Worm (Caenorhabditis elegans) whole organism, L1 larva: ENCODE measurements around the gene F10G7.12.

Experiments
- C16A3.4 ChIP-seq: fragments of 150-350 bp; optimal IDR thresholded peaks from 2 replicates; lab custom pipeline; 2014; ENCODE audit warnings: missing biosample characterization, missing genetic modification characterization
- C34B4.2 ChIP-seq: sonication (generic microtip); optimal IDR thresholded peaks from 2 replicates; lab custom pipeline; 2017; ENCODE audit warnings: mild to moderate bottlenecking, missing genetic modification characterization, missing compliant biosample characterization
- F16B12.6 ChIP-seq: fragments of 150-350 bp; optimal IDR thresholded peaks from 2 replicates; lab custom pipeline; 2014; ENCODE audit warnings: missing biosample characterization, missing genetic modification characterization
- aha-1 ChIP-seq: fragments of 150-350 bp; optimal IDR thresholded peaks from 2 replicates; lab custom pipeline; 2014; ENCODE audit warnings: missing biosample characterization, missing genetic modification characterization
- aly-2 ChIP-seq: fragments of 150-350 bp; optimal IDR thresholded peaks from 2 replicates; lab custom pipeline; 2014; ENCODE audit warnings: missing biosample characterization, missing genetic modification characterization
- blmp-1 ChIP-seq: fragments of 150-350 bp; optimal IDR thresholded peaks from 2 replicates; lab custom pipeline; 2014; ENCODE audit warnings: missing biosample characterization, missing genetic modification characterization
- ceh-8 ChIP-seq: fragments of 200-800 bp; sonication (Bioruptor generic); optimal IDR thresholded peaks from 2 replicates; lab custom pipeline; 2018; ENCODE audit warnings: mild to moderate bottlenecking, missing genetic modification characterization, moderate library complexity, missing compliant biosample characterization
- ceh-88 ChIP-seq: fragments of 200-800 bp; sonication (Bioruptor generic); IDR thresholded peaks from 2 replicates; pipeline ENCODE4 v1.3.6; 2022; ENCODE audit warnings: missing genetic modification characterization, missing compliant biosample characterization
- ceh-90 ChIP-seq: sonication (generic microtip); optimal IDR thresholded peaks from 2 replicates; lab custom pipeline; 2016; ENCODE audit warnings: missing genetic modification characterization, missing compliant biosample characterization
- dpl-1 ChIP-seq, 3 experiments: fragments of 150-350 bp in 2 of 3; sonication (generic microtip) in 1 of 3; optimal IDR thresholded peaks; 2 replicates each; lab custom pipeline; 2014 to 2017; ENCODE audit warnings: missing biosample characterization in 3 of 3, missing genetic modification characterization in 3 of 3, missing genetic modification reagents in 3 of 3
- efl-1 ChIP-seq, 4 experiments: fragments of 150-350 bp; optimal IDR thresholded peaks in 3 of 4; peaks in 1 of 4; 1 replicate in 1 of 4; 2 replicates in 3 of 4; lab custom pipeline; 2014; ENCODE audit warnings: missing biosample characterization in 2 of 4, missing genetic modification characterization in 2 of 4, missing genetic modification reagents in 2 of 4
- efl-3 ChIP-seq: fragments of 200-800 bp; sonication (Bioruptor generic); optimal IDR thresholded peaks from 2 replicates; lab custom pipeline; 2018; ENCODE audit warnings: mild to moderate bottlenecking, missing genetic modification characterization, missing compliant biosample characterization
- elt-2 ChIP-seq: sonication (generic microtip); optimal IDR thresholded peaks from 2 replicates; lab custom pipeline; 2016; ENCODE audit warnings: missing genetic modification characterization, mild to moderate bottlenecking, inconsistent platforms, missing compliant biosample characterization, missing genetic modification reagents
- elt-3 ChIP-seq, 6 experiments: fragments of 150-350 bp in 1 of 6; sonication (generic microtip); optimal IDR thresholded peaks; 2 replicates each; lab custom pipeline; 2017 to 2018; ENCODE audit warnings: missing biosample characterization in 6 of 6, missing genetic modification characterization in 6 of 6, inconsistent platforms in 1 of 6
- fos-1 ChIP-seq: fragments of 150-350 bp; optimal IDR thresholded peaks from 2 replicates; lab custom pipeline; 2014; ENCODE audit warnings: missing biosample characterization, missing genetic modification characterization
- hlh-4 ChIP-seq: sonication (generic microtip); optimal IDR thresholded peaks from 2 replicates; lab custom pipeline; 2016; ENCODE audit warnings: mild to moderate bottlenecking, missing genetic modification characterization, missing compliant biosample characterization
- hpl-2 ChIP-seq: fragments of 150-350 bp; optimal IDR thresholded peaks from 2 replicates; lab custom pipeline; 2014; ENCODE audit warnings: missing biosample characterization, missing genetic modification reagents, missing genetic modification characterization
- jun-1 ChIP-seq: fragments of 150-350 bp; optimal IDR thresholded peaks from 2 replicates; lab custom pipeline; 2014; ENCODE audit warnings: missing biosample characterization, missing genetic modification reagents, missing genetic modification characterization
- lin-14 ChIP-seq: fragments of 200-800 bp; sonication (Bioruptor generic); optimal IDR thresholded peaks from 2 replicates; lab custom pipeline; 2018; ENCODE audit warnings: mild to moderate bottlenecking, missing genetic modification characterization, moderate library complexity, missing compliant biosample characterization
- lin-15B ChIP-seq: fragments of 150-350 bp; sonication (generic microtip); optimal IDR thresholded peaks from 3 replicates; lab custom pipeline; 2014; ENCODE audit warnings: missing biosample characterization, missing genetic modification characterization
- lin-35 ChIP-seq, 2 experiments: fragments of 150-350 bp; optimal IDR thresholded peaks; 2 replicates each; lab custom pipeline; 2014; ENCODE audit warnings: missing biosample characterization in 2 of 2, missing genetic modification characterization in 2 of 2, missing genetic modification reagents in 2 of 2
- lsy-2 ChIP-seq, 2 experiments: fragments of 150-350 bp; optimal IDR thresholded peaks; 2 replicates each; lab custom pipeline; 2014; ENCODE audit warnings: missing biosample characterization in 2 of 2, missing genetic modification characterization in 2 of 2
- mep-1 ChIP-seq: fragments of 150-350 bp; optimal IDR thresholded peaks from 2 replicates; lab custom pipeline; 2014; ENCODE audit warnings: missing biosample characterization, missing genetic modification characterization
- nhr-12 ChIP-seq: sonication (generic microtip); optimal IDR thresholded peaks from 2 replicates; lab custom pipeline; 2017; ENCODE audit warnings: missing biosample characterization, missing genetic modification characterization
- nhr-20 ChIP-seq: sonication (generic microtip); optimal IDR thresholded peaks from 2 replicates; lab custom pipeline; 2016; ENCODE audit warnings: mild to moderate bottlenecking, missing genetic modification characterization, missing compliant biosample characterization
- nhr-47 ChIP-seq: sonication (generic microtip); optimal IDR thresholded peaks from 2 replicates; lab custom pipeline; 2016; ENCODE audit warnings: mild to moderate bottlenecking, missing genetic modification characterization, moderate library complexity, missing compliant biosample characterization
- nhr-71 ChIP-seq: sonication (generic microtip); optimal IDR thresholded peaks from 2 replicates; lab custom pipeline; 2016; ENCODE audit warnings: mild to moderate bottlenecking, missing genetic modification characterization, moderate library complexity, missing compliant biosample characterization
- nhr-76 ChIP-seq: sonication (generic microtip); optimal IDR thresholded peaks from 2 replicates; lab custom pipeline; 2017; ENCODE audit warnings: missing biosample characterization, missing genetic modification characterization
- nhr-77 ChIP-seq: fragments of 150-350 bp; optimal IDR thresholded peaks from 2 replicates; lab custom pipeline; 2014; ENCODE audit warnings: missing biosample characterization, missing genetic modification characterization
- nhr-84 ChIP-seq: sonication (generic microtip); optimal IDR thresholded peaks from 2 replicates; lab custom pipeline; 2017; ENCODE audit warnings: missing biosample characterization, missing genetic modification characterization
- nhr-85 ChIP-seq: sonication (generic microtip); peaks from one replicate; lab custom pipeline; 2016; ENCODE audit warnings: missing genetic modification characterization, inconsistent platforms, missing compliant biosample characterization
- nhr-90 ChIP-seq: sonication (generic microtip); optimal IDR thresholded peaks from 2 replicates; lab custom pipeline; 2016; ENCODE audit warnings: mild to moderate bottlenecking, missing genetic modification characterization, missing compliant biosample characterization; ENCODE audit not compliant: poor library complexity
- pqm-1 ChIP-seq: sonication (generic microtip); optimal IDR thresholded peaks from 3 replicates; lab custom pipeline; 2017; ENCODE audit warnings: missing biosample characterization, missing genetic modification characterization
- rnt-1 ChIP-seq: sonication (generic microtip); optimal IDR thresholded peaks from 2 replicates; lab custom pipeline; 2016; ENCODE audit warnings: mild to moderate bottlenecking, missing genetic modification characterization, moderate library complexity, missing compliant biosample characterization
- skn-1 ChIP-seq: fragments of 150-350 bp; optimal IDR thresholded peaks from 2 replicates; lab custom pipeline; 2014; ENCODE audit warnings: missing biosample characterization, missing genetic modification characterization
- snpc-4 ChIP-seq: fragments of 150-350 bp; optimal IDR thresholded peaks from 2 replicates; lab custom pipeline; 2014; ENCODE audit warnings: missing biosample characterization, missing genetic modification characterization
- snu-23 ChIP-seq: sonication (generic microtip); optimal IDR thresholded peaks from 2 replicates; lab custom pipeline; 2016; ENCODE audit warnings: missing genetic modification characterization, missing compliant biosample characterization
- sox-4 ChIP-seq: sonication (generic microtip); optimal IDR thresholded peaks from 2 replicates; lab custom pipeline; 2016; ENCODE audit warnings: missing genetic modification characterization, missing compliant biosample characterization
- swsn-7 ChIP-seq: sonication (generic microtip); optimal IDR thresholded peaks from 2 replicates; lab custom pipeline; 2016; ENCODE audit warnings: missing genetic modification characterization, missing compliant biosample characterization
- unc-30 ChIP-seq: sonication (generic microtip); optimal IDR thresholded peaks from 2 replicates; lab custom pipeline; 2017; ENCODE audit warnings: missing biosample characterization, missing genetic modification characterization
- unc-86 ChIP-seq: sonication (generic microtip); optimal IDR thresholded peaks from 2 replicates; lab custom pipeline; 2016; ENCODE audit warnings: missing genetic modification characterization, missing compliant biosample characterization
- unc-98 ChIP-seq: fragments of 200-800 bp; sonication (Bioruptor generic); IDR thresholded peaks from 2 replicates; pipeline ENCODE4 v1.3.6; 2022; ENCODE audit warnings: missing genetic modification characterization, missing compliant biosample characterization
- xbp-1 ChIP-seq: sonication (generic microtip); optimal IDR thresholded peaks from 2 replicates; lab custom pipeline; 2016; ENCODE audit warnings: missing genetic modification characterization, missing compliant biosample characterization
- zip-4 ChIP-seq: fragments of 200-800 bp; sonication (Bioruptor generic); optimal IDR thresholded peaks from 2 replicates; lab custom pipeline; 2018; ENCODE audit warnings: mild to moderate bottlenecking, missing genetic modification characterization, moderate library complexity, missing compliant biosample characterization
- ztf-11 ChIP-seq, 2 experiments: sonication (generic microtip); optimal IDR thresholded peaks; 2 replicates each; lab custom pipeline; 2016 to 2017; ENCODE audit warnings: missing genetic modification characterization in 2 of 2, missing biosample characterization in 1 of 2, missing compliant biosample characterization in 1 of 2
- ztf-4 ChIP-seq: fragments of 150-350 bp; optimal IDR thresholded peaks from 2 replicates; lab custom pipeline; 2014; ENCODE audit warnings: missing biosample characterization, missing genetic modification characterization

The F10G7.12 gene

DNA sequence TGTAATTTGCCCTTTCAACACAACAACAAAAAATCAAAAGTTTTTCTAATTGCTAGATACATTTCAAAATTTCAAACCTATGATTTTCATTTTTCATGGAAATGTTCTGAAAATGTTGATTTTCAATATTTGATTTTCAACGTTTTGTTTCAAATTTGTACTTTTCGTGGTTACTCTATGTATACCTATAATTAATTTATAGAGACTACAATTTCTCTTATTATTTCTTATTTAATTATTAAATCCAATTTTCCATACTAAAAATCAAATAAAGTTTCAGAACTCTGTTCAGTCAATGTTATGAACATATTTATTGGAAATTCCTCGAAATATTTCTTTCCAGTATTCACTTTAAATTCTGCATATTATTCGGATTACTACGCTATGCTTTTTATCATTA, 2.6 kb upstream of the F10G7.12 start, which contains the start of gene sre-39:
sre-39 (plus strand) TSS at position 301 of the 400 bp plus-strand sequence.
- no peak for TF ChIP-seq mep-1 (tag; lab: Kevin White, UChicago)
- no peak for TF ChIP-seq ceh-90 (tag; lab: Kevin White, UChicago)
- no peak for TF ChIP-seq rnt-1 (tag; lab: Kevin White, UChicago)
- no peak for TF ChIP-seq elt-3 (tag; optimal IDR thresholded peaks at IDR 0.05; lab: Kevin White, UChicago)
- no peak for TF ChIP-seq nhr-77 (tag; lab: Kevin White, UChicago)
- TF ChIP-seq unc-30 (tag; lab: Kevin White, UChicago), result no peak
- no peak for TF ChIP-seq nhr-47 (tag; lab: Kevin White, UChicago)
- no peak for TF ChIP-seq skn-1 (tag; lab: Kevin White, UChicago)
- no peak for TF ChIP-seq pqm-1
- no peak for TF ChIP-seq ztf-4 (tag; lab: Kevin White, UChicago)

DNA sequence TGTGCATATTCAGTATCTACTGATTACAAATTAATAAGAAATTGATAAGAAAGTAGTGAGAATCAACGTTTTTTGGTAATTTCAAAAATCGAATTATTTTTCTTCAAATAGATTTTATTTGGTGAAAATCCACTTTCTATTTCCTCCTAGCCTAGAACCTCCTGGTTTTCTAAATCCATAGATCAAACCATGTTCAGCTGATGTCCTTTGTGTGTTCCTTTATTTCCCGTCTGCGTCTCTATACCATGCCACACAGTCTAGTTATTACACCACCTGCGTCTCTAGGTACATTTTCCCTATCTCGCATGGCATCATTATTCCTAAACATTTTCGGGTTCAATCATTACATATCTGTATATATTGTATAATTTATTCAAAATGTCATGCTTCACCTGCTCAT, 3.6 kb downstream of the F10G7.12 start, which contains the start of gene F10G7.5:
F10G7.5 (plus strand) TSS at position 286 of the 400 bp plus-strand sequence.
- TF ChIP-seq blmp-1 (tag; lab: Kevin White, UChicago) (peak; percentile 55), nhr-71 (tag; lab: Kevin White, UChicago) (peak; percentile 9), elt-2 (tag; lab: Kevin White, UChicago) (peak; percentile 64), C16A3.4 (tag; lab: Kevin White, UChicago) (no peak), lin-14 (GFP tag; lab: Kevin White, UChicago) (peak; percentile 67), lin-35 (GFP tag; optimal IDR thresholded peaks at IDR 0.05; lab: Kevin White, UChicago) (peak in 1 of 2 experiments; percentile 32), nhr-85 (peak; percentile 42), dpl-1 (GFP tag; optimal IDR thresholded peaks at IDR 0.05; lab: Kevin White, UChicago) (peak in 2 of 3 experiments; percentile 11 to 34), skn-1 (tag; lab: Kevin White, UChicago) (no peak), efl-1 (optimal IDR thresholded peaks at IDR 0.05; lab: Kevin White, UChicago) (peak; percentile 33 to 68), efl-1 (GFP tag; optimal IDR thresholded peaks at IDR 0.05 in 1 of 2; lab: Kevin White, UChicago) (peak; percentile 17 to 92), snu-23 (GFP tag; lab: Kevin White, UChicago) (peak; percentile 23), snpc-4 (tag; lab: Kevin White, UChicago) (no peak), jun-1 (tag; lab: Kevin White, UChicago) (no peak), lsy-2 (tag; optimal IDR thresholded peaks at IDR 0.05; lab: Kevin White, UChicago) (peak; percentile 31 to 52), lin-15B (tag; lab: Kevin White, UChicago) (no peak)

DNA sequence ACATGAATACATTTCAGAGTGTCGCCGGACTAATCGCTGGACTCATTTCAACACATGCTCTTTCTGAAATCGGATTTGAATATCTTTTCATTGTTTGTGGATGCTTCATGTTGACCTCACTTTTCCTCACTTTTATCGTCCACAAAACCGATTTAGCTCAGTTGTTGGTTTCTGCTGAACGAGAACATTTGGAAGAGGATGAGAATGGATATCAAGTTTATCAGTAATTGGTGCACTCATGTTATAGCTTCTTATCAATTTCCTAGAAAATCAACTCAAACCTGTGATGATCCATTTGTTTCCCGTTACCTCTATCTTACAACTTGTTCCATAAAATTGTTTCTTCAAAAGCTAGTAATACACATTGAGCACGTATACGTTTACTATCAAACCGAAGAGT, 6.5 kb downstream of the F10G7.12 start:
- peak; percentile 14 for TF ChIP-seq nhr-85
- no peak for TF ChIP-seq F16B12.6 (tag; lab: Kevin White, UChicago)
- no peak for TF ChIP-seq elt-2 (tag; lab: Kevin White, UChicago)
- TF ChIP-seq aly-2 (tag; lab: Kevin White, UChicago), result peak; percentile 40

DNA sequence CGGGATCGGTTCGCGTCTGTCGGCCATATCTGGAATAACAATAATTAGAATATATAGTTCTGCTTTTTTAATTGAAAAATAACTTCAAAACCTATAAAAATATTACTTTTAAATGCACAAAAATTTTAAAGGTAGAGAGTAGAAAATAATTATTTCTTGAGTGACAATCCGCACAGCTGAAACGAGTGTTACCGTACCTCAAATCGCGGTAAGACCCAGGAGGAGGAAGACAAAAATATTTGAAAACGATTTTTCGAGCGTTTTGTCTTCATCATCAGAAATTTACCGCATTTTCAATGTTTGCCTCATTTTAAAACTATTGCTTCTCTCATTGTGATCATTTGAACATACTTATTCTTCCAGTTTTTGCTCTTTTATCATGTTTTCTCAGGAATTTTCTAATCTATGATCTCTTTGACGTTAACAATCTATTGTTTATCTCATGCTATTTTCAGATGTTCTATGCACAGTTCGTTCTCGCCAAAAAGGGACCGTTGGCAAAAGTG, 8.7 kb downstream of the F10G7.12 start, which contains the start of the genes rpn-5 and scc-1:
rpn-5 (minus strand) TSS at position 162 of the 506 bp plus-strand sequence.
scc-1 (plus strand) TSS at position 456 of the 506 bp plus-strand sequence.
- peak; percentile 75 for TF ChIP-seq blmp-1 (tag; lab: Kevin White, UChicago)
- no peak for TF ChIP-seq C34B4.2
- no peak for TF ChIP-seq hlh-4
- TF ChIP-seq swsn-7, result peak; percentile 66
- peak; percentile 58 for TF ChIP-seq nhr-90 (tag; lab: Kevin White, UChicago)
- TF ChIP-seq dpl-1 (GFP tag; optimal IDR thresholded peaks at IDR 0.05; lab: Kevin White, UChicago), result peak; percentile 91 to 95 (median 91)
- no peak for TF ChIP-seq sox-4 (tag; lab: Kevin White, UChicago)
- peak in 1 of 2 experiments; percentile 15 for TF ChIP-seq ztf-11 (tag; optimal IDR thresholded peaks at IDR 0.05; lab: Kevin White, UChicago)
- peak; percentile 51 for TF ChIP-seq fos-1 (tag; lab: Kevin White, UChicago)
- no peak for TF ChIP-seq efl-3
- TF ChIP-seq C16A3.4 (tag; lab: Kevin White, UChicago), result peak; percentile 84
- no peak for TF ChIP-seq aha-1 (tag; lab: Kevin White, UChicago)
- peak; percentile 75 for TF ChIP-seq nhr-47 (tag; lab: Kevin White, UChicago)
- TF ChIP-seq zip-4 (GFP tag; lab: Kevin White, UChicago), result no peak
- TF ChIP-seq unc-98 (GFP tag; lab: Robert Waterston, UW), result no peak
- peak; percentile 45 for TF ChIP-seq unc-86
- peak; percentile 99 to 100 for TF ChIP-seq lsy-2 (tag; optimal IDR thresholded peaks at IDR 0.05; lab: Kevin White, UChicago)
- TF ChIP-seq hpl-2 (GFP tag; lab: Kevin White, UChicago), result no peak
- TF ChIP-seq nhr-71 (tag; lab: Kevin White, UChicago), result peak; percentile 81
- peak; percentile 72 for TF ChIP-seq nhr-20 (tag; lab: Kevin White, UChicago)
- peak; percentile 22; the same call in 1 of the 2 replicates for TF ChIP-seq ceh-88 (GFP tag; lab: Robert Waterston, UW)
- no peak for TF ChIP-seq nhr-84
- TF ChIP-seq xbp-1, result peak; percentile 66
- TF ChIP-seq ceh-8 (GFP tag; lab: Kevin White, UChicago), result peak; percentile 45
- no peak for TF ChIP-seq nhr-76 (tag; lab: Kevin White, UChicago)
- TF ChIP-seq nhr-12 (tag; lab: Kevin White, UChicago), result no peak
